Worm (Caenorhabditis elegans): Measurements from ENCODE around the gene F53A9.9.

ce11 chrX:8697517-8697916 is 23.0 kb downstream of the F53A9.9 start, which contains the start of gene frpr-8:
- no peak for TF ChIP-seq med-1 (GFP tag; optimal IDR thresholded peaks at IDR 0.05; ENCODE audit: insufficient read depth)
- TF ChIP-seq flt-1 (GFP tag; IDR thresholded peaks at IDR 0.05), result no peak
- no peak for TF ChIP-seq ref-1 (GFP tag; conservative IDR thresholded peaks at IDR 0.05)
- no peak for TF ChIP-seq tab-1 (GFP tag; IDR thresholded peaks at IDR 0.05)
- no peak for TF ChIP-seq ztf-23 (GFP tag; IDR thresholded peaks at IDR 0.05)
- TF ChIP-seq klf-2 (GFP tag; conservative IDR thresholded peaks at IDR 0.05), result no peak
- no peak for TF ChIP-seq ztf-29 (GFP tag; IDR thresholded peaks at IDR 0.05)
- no peak for TF ChIP-seq cog-1 (tag; optimal IDR thresholded peaks at IDR 0.05)
- TF ChIP-seq T22C8.4 (GFP tag; IDR thresholded peaks at IDR 0.05), result no peak

Data from whole organism, midembryonic.